Fruit fly (Drosophila melanogaster) Kc167 (cell line): ENCODE measurements around the gene Kaz-m1.

ENCODE experiments used
- Myc ChIP-seq: fragments of >200 bp; optimal IDR thresholded peaks from 2 replicates; lab custom pipeline; 2017; ENCODE audit warnings: missing external identifiers
- Sin3A ChIP-seq: fragments of >200 bp; optimal IDR thresholded peaks from 2 replicates; lab custom pipeline; 2018; ENCODE audit warnings: missing external identifiers
- h ChIP-seq: fragments of >200 bp; optimal IDR thresholded peaks from 3 replicates; lab custom pipeline; 2018; ENCODE audit warnings: missing external identifiers
- insv ChIP-seq: fragments of >200 bp; optimal IDR thresholded peaks from 3 replicates; lab custom pipeline; 2018; ENCODE audit warnings: missing external identifiers
- psq ChIP-seq: fragments of >200 bp; optimal IDR thresholded peaks from 2 replicates; lab custom pipeline; 2017; ENCODE audit warnings: missing external identifiers
- ttk ChIP-seq: sonication (Bioruptor generic); optimal IDR thresholded peaks from 2 replicates; lab custom pipeline; 2017; ENCODE audit warnings: missing external identifiers

Gene Kaz-m1

DNA sequence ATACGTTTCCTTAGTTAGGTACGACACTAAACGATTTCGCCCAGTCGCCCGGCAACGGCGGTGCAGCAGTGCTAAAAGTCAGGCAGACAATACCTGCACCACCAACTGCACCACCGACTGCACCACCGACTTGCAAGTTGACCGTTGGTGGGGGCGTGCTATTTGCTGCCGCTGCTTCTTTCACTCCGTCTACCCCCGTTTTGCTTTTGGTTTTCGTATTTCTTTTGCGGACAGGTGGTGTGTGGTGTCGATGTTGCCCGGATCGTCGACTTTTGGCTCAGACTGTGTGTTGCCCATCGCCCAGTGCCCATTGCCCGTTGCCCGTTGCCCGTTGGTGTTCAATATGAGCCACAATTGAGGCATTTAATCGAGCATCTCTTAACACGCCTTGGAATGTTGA, 50.2 kb downstream of the Kaz-m1 start:
- TF ChIP-seq Myc (lab: Kevin White, UChicago) (no peak), ttk (lab: Kevin White, UChicago) (no peak), psq (lab: Kevin White, UChicago) (no peak), h (lab: Kevin White, UChicago) (no peak), insv (lab: Kevin White, UChicago) (no peak), Sin3A (lab: Kevin White, UChicago) (no peak)
